Worm (Caenorhabditis elegans): Measurements from ENCODE around the gene nra-1.
A peak's percentile ranks its signal among the peaks of the same experiment; 100 is the strongest.

Gene nra-1

DNA sequence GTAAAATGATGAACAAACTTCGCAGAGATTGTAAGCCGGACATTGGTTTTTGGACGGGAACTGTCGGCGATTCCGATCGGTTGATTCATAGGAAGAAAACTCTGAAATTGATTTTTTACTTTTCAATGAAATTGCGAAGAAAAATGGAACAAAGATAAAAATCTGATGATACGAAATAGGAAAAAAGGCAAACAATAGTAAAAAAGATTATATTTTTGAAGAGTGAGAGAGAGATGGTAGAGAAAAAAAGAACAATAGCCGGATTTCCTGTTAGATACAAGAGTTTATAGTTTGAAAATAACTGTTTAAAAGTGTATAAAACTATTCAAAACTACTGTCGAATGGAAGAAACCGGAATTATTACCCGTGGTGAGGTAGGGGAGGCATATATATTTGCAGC is at the start of gene nra-1:
Gene nra-1 (minus strand): TSS at position 101 of the 400 bp plus-strand sequence.
- TF ChIP-seq dmd-8 (GFP tag; IDR thresholded peaks at IDR 0.05) (no peak), lin-1 (GFP tag; IDR thresholded peaks at IDR 0.05) (no peak), Y48G9A.11 (GFP tag; IDR thresholded peaks at IDR 0.05) (no peak), ZK337.2 (GFP tag; IDR thresholded peaks at IDR 0.05) (no peak), ceh-44 (GFP tag; IDR thresholded peaks at IDR 0.05) (no peak), saeg-2 (GFP tag; IDR thresholded peaks at IDR 0.05) (no peak), nhr-42 (GFP tag; IDR thresholded peaks at IDR 0.05) (no peak), nhr-6 (tag; optimal IDR thresholded peaks at IDR 0.05) (no peak), egl-43 (GFP tag; IDR thresholded peaks at IDR 0.05) (no peak), nhr-48 (tag; optimal IDR thresholded peaks at IDR 0.05) (no peak), Y105C5A.15 (GFP tag; IDR thresholded peaks at IDR 0.05) (no peak), ceh-62 (tag; optimal IDR thresholded peaks at IDR 0.05) (no peak), arid-1 (GFP tag; conservative IDR thresholded peaks at IDR 0.05) (no peak), T20F7.1 (GFP tag; optimal IDR thresholded peaks at IDR 0.05) (no peak), lin-29 (GFP tag; IDR thresholded peaks at IDR 0.05) (no peak)

DNA sequence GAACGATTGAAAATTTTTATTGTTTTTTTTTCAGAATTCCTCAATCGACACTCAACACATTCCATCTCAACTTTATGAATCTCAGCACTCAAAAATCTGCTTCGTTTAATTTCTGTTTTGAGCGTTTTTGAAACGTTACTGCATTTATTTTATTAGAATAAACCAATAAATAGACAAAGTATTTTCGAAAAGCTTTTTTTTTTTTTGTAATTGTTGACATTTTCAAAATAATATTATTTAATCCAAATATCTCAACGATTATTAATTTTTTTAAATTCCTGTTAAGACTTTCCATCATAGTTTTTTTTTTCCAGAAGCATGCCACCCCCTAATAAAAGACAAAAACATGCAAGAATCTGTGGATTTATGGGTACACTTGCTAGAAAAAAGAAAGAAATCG is 48.3 kb upstream of the nra-1 start, which contains the start of gene C49C3.7:
Gene C49C3.7 (plus strand): TSS at position 301 of the 400 bp plus-strand sequence.
- TF ChIP-seq lir-3 (tag; optimal IDR thresholded peaks at IDR 0.05) (no peak), aha-1 (tag) (peak; percentile 86), madf-9 (GFP tag; conservative IDR thresholded peaks at IDR 0.05) (no peak)

DNA sequence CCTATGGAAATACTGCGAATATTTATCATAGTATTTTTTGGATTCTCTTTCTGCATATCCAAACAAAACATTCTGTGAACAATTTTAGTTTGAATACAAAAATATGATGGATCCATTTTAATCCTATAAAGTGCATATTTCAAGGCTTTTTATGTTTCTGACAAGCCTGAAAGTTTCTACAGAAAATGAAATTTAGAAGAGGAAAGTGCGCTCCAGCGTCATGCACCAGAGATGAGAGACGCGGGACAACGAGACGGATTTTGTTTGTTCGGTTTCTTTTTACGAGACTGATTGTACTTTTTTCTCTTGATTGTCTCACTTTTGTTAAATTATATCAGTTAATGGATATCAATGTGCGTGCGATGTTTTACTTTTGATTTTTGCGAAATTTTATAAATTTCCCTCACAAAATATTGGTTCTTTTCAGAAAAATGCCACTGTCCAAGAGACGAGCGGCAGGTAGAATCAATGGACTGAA is 47.1 kb upstream of the nra-1 start, which contains the start of gene C49C3.6:
Gene C49C3.6 (plus strand): TSS at position 428 of the 478 bp plus-strand sequence.
- TF ChIP-seq daf-16 (GFP tag; optimal IDR thresholded peaks at IDR 0.05) (no peak), daf-16 (tag; optimal IDR thresholded peaks at IDR 0.05) (peak; percentile 1), spr-1 (tag; optimal IDR thresholded peaks at IDR 0.05) (no peak), snpc-1.2 (GFP tag; IDR thresholded peaks at IDR 0.05) (peak; percentile 61; the same call in 1 of the 2 replicates), dpl-1 (GFP tag; optimal IDR thresholded peaks at IDR 0.05) (no peak), mes-2 (tag; optimal IDR thresholded peaks at IDR 0.05; ENCODE audit: poor library complexity, severe bottlenecking) (peak; percentile 28), cey-2 (tag; optimal IDR thresholded peaks at IDR 0.05; ENCODE audit: borderline replicate concordance, insufficient read depth) (no peak), lsy-2 (tag; optimal IDR thresholded peaks at IDR 0.05) (peak in 1 of 2 experiments; percentile 42), daf-12 (tag; optimal IDR thresholded peaks at IDR 0.05) (no peak), lin-38 (GFP tag; IDR thresholded peaks at IDR 0.05) (peak; percentile 72)

DNA sequence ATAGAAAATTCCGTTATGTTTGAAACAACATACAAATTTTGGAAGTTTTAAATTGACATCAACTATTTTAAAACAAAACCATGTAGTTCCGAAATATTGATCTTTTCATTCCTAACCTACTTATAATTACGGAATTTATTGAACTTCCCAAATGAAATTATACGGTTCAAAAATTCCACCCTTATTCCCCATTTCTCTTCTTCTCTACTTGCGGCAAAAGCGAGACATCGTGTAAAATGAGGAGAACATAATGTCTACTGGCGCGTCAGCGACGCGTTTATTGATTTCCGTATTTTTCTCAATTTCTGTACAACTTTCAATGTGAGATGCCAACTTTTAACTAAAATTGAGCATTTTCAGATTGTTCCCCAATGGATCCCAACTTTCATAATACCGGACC is 44.8 kb upstream of the nra-1 start, which contains the start of gene ceh-88:
Gene ceh-88 (plus strand): TSS at position 355 of the 400 bp plus-strand sequence.
- TF ChIP-seq saeg-2 (GFP tag; IDR thresholded peaks at IDR 0.05) = no peak
- TF ChIP-seq T20F7.1 (GFP tag; optimal IDR thresholded peaks at IDR 0.05) = no peak
- TF ChIP-seq mes-2 (tag; optimal IDR thresholded peaks at IDR 0.05; ENCODE audit: poor library complexity, severe bottlenecking) = peak; percentile 29
- no peak for TF ChIP-seq daf-16 (GFP tag; optimal IDR thresholded peaks at IDR 0.05)
- TF ChIP-seq daf-16 (tag; optimal IDR thresholded peaks at IDR 0.05) = peak; percentile 3
- no peak for TF ChIP-seq T26A8.4 (GFP tag; IDR thresholded peaks at IDR 0.05)
- peak; percentile 41; the same call in 1 of the 2 replicates for TF ChIP-seq hmg-1.1 (GFP tag; IDR thresholded peaks at IDR 0.05)
- no peak for TF ChIP-seq arid-1 (GFP tag; conservative IDR thresholded peaks at IDR 0.05)
- peak; percentile 15 for TF ChIP-seq dve-1 (tag; optimal IDR thresholded peaks at IDR 0.05; ENCODE audit: insufficient read depth)

ce11 chrIV:17320445-17320844 is 36.4 kb upstream of the nra-1 start, which contains the start of gene C49C3.4:
C49C3.4 (plus strand) TSS chrIV:17320795.
- TF ChIP-seq lsy-2 (tag; optimal IDR thresholded peaks at IDR 0.05) = no peak
- peak; percentile 79 for TF ChIP-seq nhr-28 (tag; optimal IDR thresholded peaks at IDR 0.05)
- peak; percentile 7 for TF ChIP-seq hlh-11 (tag; optimal IDR thresholded peaks at IDR 0.05)
- TF ChIP-seq php-3 (GFP tag; IDR thresholded peaks at IDR 0.05) = no peak
- TF ChIP-seq daf-16 (GFP tag; optimal IDR thresholded peaks at IDR 0.05) = no peak
- peak; percentile 35 for TF ChIP-seq daf-16 (tag; optimal IDR thresholded peaks at IDR 0.05)
- no peak for TF ChIP-seq lin-15B (tag; optimal IDR thresholded peaks at IDR 0.05)
- TF ChIP-seq dmd-6 (GFP tag; IDR thresholded peaks at IDR 0.05) = peak; percentile 28; the same call in 1 of the 2 replicates
- TF ChIP-seq zfp-2 (tag; optimal IDR thresholded peaks at IDR 0.05) = no peak
- TF ChIP-seq pqm-1 (tag; optimal IDR thresholded peaks at IDR 0.05) = peak; percentile 96
